Worm (Caenorhabditis elegans) whole organism, L2 larva: ENCODE data around the gene skr-13.

Source experiments
- crh-2 ChIP-seq: sonication (generic microtip); optimal IDR thresholded peaks from 2 replicates; lab custom pipeline; 2017; ENCODE audit warnings: missing biosample characterization, missing genetic modification characterization
- lin-11 ChIP-seq: fragments of 150-350 bp; sonication (generic microtip); optimal IDR thresholded peaks from 2 replicates; lab custom pipeline; 2014; ENCODE audit warnings: missing biosample characterization, missing genetic modification characterization, inconsistent platforms, mixed read lengths
- nhr-25 ChIP-seq: fragments of 150-350 bp; sonication (generic microtip); optimal IDR thresholded peaks from 3 replicates; lab custom pipeline; 2014; ENCODE audit warnings: missing biosample characterization, missing genetic modification characterization
- zag-1 ChIP-seq: fragments of 150-350 bp; optimal IDR thresholded peaks from 2 replicates; lab custom pipeline; 2014; ENCODE audit warnings: missing biosample characterization, missing genetic modification characterization

DNA sequence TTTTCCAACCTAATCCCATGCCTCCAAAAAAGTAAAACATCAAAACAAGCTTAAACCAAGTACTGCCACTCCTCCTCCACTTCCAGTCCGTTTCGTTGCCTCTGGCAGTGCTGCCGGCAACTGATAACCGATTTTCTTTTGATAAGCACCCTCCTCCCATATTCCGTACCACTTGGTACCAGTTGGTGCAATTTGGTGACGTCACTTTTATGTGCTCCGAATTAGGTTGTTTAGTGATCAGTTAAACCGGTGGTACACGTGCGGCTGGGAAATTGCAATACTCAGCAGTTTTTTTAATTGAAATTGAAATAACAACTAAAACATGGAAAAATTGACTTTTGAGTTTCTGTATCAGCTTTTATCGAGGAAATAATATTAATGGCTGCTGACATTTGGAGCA is 11.7 kb upstream of the skr-13 start:
- TF ChIP-seq zag-1 (no peak), lin-11 (tag; lab: Kevin White, UChicago) (no peak), crh-2 (tag; lab: Kevin White, UChicago) (peak; percentile 45), nhr-25 (no peak)
